Worm (Caenorhabditis elegans): ENCODE data around the gene fbxb-95.
A peak's percentile ranks its signal among the peaks of the same experiment; 100 is the strongest.
"Not testable (repeated sequence)": the region's sequence is repeated elsewhere in the genome, so short reads cannot be mapped to it uniquely, and the experiment has no call there.

fbxb-95 gene

DNA sequence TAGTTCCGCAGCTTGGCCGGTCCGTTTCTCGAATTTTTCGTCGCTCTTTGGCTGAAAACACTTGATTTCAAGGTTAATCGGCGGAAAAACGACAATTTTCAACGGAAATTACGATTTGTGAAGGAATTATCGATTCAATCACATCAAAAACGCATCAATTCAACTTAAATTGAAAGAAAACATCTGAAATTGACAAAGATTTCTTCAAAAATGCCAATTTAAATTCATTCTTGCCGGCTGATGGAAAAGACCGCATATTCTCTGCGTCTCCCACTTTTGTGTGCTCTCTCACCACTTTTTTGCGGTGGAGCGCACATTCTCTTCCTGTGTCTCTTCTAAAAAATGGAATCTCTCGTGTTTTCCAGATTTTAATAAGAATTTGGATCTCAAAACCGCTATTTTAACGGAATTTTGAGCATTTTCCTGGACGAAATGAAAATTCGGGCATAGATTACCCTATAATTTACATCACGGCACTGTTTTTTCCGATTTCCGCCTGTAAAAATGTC lies 7.1 kb downstream of the fbxb-95 start, which contains the start of gene C16C4.18:
C16C4.18 (minus strand) TSS at position 51 of the 509 bp plus-strand sequence.
- not testable (repeated sequence) for TF ChIP-seq ceh-34, tbx-2, madf-2 (tag; optimal IDR thresholded peaks at IDR 0.05)

DNA sequence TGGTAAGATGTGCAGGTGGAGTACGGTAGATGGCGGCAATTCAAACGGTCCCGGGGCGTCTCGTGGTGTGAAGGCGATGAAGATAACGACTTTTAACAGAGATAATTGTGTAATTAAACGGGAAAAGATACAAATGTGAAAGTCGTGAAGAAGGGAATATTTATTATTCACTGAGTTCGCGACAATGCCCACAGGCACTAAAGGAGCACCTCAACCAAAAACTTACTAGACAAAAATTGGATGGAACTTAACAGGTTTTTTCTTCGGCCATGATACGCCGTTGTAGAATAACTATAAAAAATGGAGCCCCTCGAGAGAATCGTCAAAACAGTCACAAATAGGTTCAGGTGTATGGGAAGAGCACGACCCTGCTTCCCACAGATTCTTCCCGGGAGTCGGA lies 8.1 kb downstream of the fbxb-95 start, which contains the start of gene fbxb-98:
fbxb-98 (plus strand) TSS at position 301 of the 400 bp plus-strand sequence.
- not testable (repeated sequence) for TF ChIP-seq ztf-16, ceh-9, syd-9 (tag; optimal IDR thresholded peaks at IDR 0.05)

DNA sequence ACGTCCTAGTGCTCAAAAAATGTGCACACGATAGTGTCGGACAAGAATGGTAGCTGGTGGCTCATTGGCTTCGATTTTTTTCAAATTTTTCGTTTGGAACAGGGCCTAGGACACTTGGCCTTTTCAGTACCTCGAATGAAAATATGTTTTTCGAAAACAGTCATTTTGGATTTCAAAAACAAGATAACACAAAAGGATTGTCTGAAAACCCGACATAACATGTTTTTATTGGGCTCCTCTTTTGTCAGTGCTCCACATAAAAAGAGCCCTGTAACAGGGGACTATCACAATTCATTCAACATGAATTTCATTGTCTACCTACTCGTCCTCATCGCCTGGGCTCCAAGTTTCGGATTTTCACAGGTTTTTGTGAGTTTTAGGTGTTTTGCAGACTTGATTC lies 10.1 kb downstream of the fbxb-95 start, which contains the start of gene C16C4.17:
C16C4.17 (plus strand) TSS at position 301 of the 400 bp plus-strand sequence.
- TF ChIP-seq madf-2 (tag; optimal IDR thresholded peaks at IDR 0.05) (no peak), pha-2 (tag; optimal IDR thresholded peaks at IDR 0.05) (no peak), Y22D7AL.16 (tag; optimal IDR thresholded peaks at IDR 0.05) (no peak), mec-3 (tag; optimal IDR thresholded peaks at IDR 0.05; ENCODE audit: borderline replicate concordance) (no peak), eyg-1 (tag; optimal IDR thresholded peaks at IDR 0.05) (no peak), ceh-9 (tag; optimal IDR thresholded peaks at IDR 0.05) (no peak), sox-2 (GFP tag; IDR thresholded peaks at IDR 0.05) (no peak), elt-4 (tag; optimal IDR thresholded peaks at IDR 0.05) (no peak), ceh-19 (GFP tag; optimal IDR thresholded peaks at IDR 0.05) (no peak), lim-6 (tag; optimal IDR thresholded peaks at IDR 0.05) (no peak), ets-4 (tag; optimal IDR thresholded peaks at IDR 0.05) (no peak), dve-1 (tag; optimal IDR thresholded peaks at IDR 0.05) (no peak), T23F11.4 (GFP tag; optimal IDR thresholded peaks at IDR 0.05) (no peak), odd-2 (tag; optimal IDR thresholded peaks at IDR 0.05) (no peak), hlh-8 (tag; optimal IDR thresholded peaks at IDR 0.05) (no peak), unc-55 (GFP tag; optimal IDR thresholded peaks at IDR 0.05) (no peak), pha-4 (tag; optimal IDR thresholded peaks at IDR 0.05) (no peak), hlh-13 (GFP tag; optimal IDR thresholded peaks at IDR 0.05) (no peak)

DNA sequence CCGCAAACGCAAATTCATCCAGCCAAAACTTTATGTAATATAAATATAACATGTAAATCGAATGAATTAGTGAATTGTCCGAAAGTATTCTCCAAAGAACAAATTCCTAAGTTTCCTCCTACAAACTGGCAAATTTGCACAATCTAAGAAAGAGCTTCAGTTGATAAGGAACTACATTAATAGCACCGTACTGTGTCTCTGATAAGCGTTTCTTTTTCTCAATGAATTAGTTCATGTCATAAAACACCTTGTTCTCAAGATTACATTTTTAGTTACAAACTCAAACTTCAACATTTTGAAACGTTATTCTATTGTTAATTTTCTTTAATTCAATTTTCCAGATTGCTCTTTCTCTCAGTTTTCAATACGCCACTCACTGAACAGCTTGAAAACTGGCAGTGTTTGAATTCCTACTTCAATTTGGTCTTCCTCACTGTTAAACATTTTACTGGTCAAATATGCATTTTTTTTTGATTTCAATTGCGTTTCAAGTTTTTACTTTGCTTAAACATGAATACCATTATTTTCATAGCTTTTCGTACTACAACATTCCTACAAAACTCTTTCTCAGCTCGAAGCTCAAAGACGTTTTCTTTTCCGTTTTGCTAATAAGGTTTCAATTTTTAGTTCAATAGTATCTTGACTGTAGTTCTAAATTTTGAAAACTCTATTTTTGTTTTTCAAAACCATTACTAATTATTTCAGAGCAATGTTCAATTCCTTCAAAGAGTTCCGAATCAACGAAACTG lies 11.7 kb downstream of the fbxb-95 start, which contains the start of gene math-15:
math-15 (plus strand) TSS at position 699 of the 749 bp plus-strand sequence.
- TF ChIP-seq elt-2 (tag; optimal IDR thresholded peaks at IDR 0.05) (peak; percentile 27), gmeb-2 (tag; optimal IDR thresholded peaks at IDR 0.05) (no peak)

DNA sequence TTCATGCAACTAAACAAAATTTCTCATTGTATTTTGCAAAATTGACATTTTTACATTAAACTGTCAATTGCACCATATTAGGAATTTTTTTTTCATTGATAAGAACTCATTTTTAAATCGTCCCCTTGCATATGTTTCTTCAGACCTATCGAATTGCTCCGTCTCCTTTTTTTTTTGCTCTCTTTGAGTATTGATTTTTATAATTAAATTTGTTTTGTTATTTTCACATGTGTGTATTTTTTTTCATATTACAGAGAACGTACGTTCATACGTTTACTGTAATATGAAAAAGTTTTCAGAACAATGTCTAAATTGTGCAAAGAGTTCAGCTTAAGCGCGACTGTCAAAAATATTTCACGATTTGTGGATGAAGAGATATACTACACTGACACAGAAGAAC lies 14.9 kb downstream of the fbxb-95 start, which contains the start of gene math-14:
math-14 (plus strand) TSS at position 301 of the 400 bp plus-strand sequence.
- TF ChIP-seq ceh-19 (GFP tag; optimal IDR thresholded peaks at IDR 0.05) (no peak), ceh-22 (tag; optimal IDR thresholded peaks at IDR 0.05) (no peak), ceh-9 (tag; optimal IDR thresholded peaks at IDR 0.05) (no peak), mec-3 (tag; optimal IDR thresholded peaks at IDR 0.05; ENCODE audit: borderline replicate concordance) (no peak), unc-42 (tag; optimal IDR thresholded peaks at IDR 0.05) (no peak), F13H6.1 (tag; optimal IDR thresholded peaks at IDR 0.05) (no peak), tbx-7 (tag; optimal IDR thresholded peaks at IDR 0.05) (no peak), ahr-1 (tag; optimal IDR thresholded peaks at IDR 0.05) (no peak)

Measured in whole organism, late embryonic.